Fruit fly (Drosophila melanogaster) whole organism, embryonic: ENCODE data around the gene Prx2.

Source experiments
- ATbp ChIP-seq: fragments of 200-800 bp; sonication (Bioruptor generic); optimal IDR thresholded peaks from 2 replicates; lab custom pipeline; 2017; ENCODE audit warnings: missing biosample characterization, mild to moderate bottlenecking, missing genetic modification characterization, missing genetic modification reagents
- Abd-B ChIP-seq: fragments of 200-800 bp; sonication (Bioruptor generic); optimal IDR thresholded peaks from 2 replicates; lab custom pipeline; 2018; ENCODE audit warnings: missing biosample characterization, mild to moderate bottlenecking, missing genetic modification characterization, moderate library complexity
- CG10147 ChIP-seq: fragments of 200-800 bp; sonication (Bioruptor generic); optimal IDR thresholded peaks from 2 replicates; lab custom pipeline; 2019; ENCODE audit warnings: missing biosample characterization, mild to moderate bottlenecking, missing genetic modification characterization, moderate library complexity
- CG10209 ChIP-seq: fragments of 200-800 bp; sonication (Bioruptor generic); optimal IDR thresholded peaks from 3 replicates; lab custom pipeline; 2017; ENCODE audit warnings: missing biosample characterization, mild to moderate bottlenecking, missing genetic modification characterization, missing genetic modification reagents
- CG11085 ChIP-seq: fragments of 200-800 bp; sonication (Bioruptor generic); IDR thresholded peaks from 2 replicates; pipeline ENCODE4 v1.3.6; 2022; ENCODE audit warnings: missing biosample characterization, missing genetic modification characterization
- CG12744 ChIP-seq: fragments of 200-800 bp; sonication (Bioruptor generic); optimal IDR thresholded peaks from 2 replicates; lab custom pipeline; 2016; ENCODE audit warnings: missing biosample characterization, missing genetic modification characterization
- CG13287 ChIP-seq: fragments of 200-800 bp; sonication (Bioruptor generic); IDR thresholded peaks from 2 replicates; pipeline ENCODE4 v1.3.6; 2022; ENCODE audit warnings: missing biosample characterization, missing genetic modification characterization; ENCODE audit not compliant: partially characterized antibody
- CG2678 ChIP-seq: fragments of 200-800 bp; sonication (Bioruptor generic); optimal IDR thresholded peaks from 3 replicates; lab custom pipeline; 2019; ENCODE audit warnings: missing biosample characterization, mild to moderate bottlenecking, missing genetic modification characterization, moderate library complexity
- CG2889 ChIP-seq: fragments of 200-800 bp; sonication (Bioruptor generic); IDR thresholded peaks from 3 replicates; pipeline ENCODE4 v1.3.6; 2022; ENCODE audit warnings: missing biosample characterization, missing genetic modification characterization
- CG3726 ChIP-seq: fragments of 200-800 bp; sonication (Bioruptor generic); IDR thresholded peaks from 3 replicates; pipeline ENCODE4, ENCODE4 v1.3.6; 2022; ENCODE audit warnings: missing biosample characterization, missing genetic modification characterization
- CG6654 ChIP-seq: fragments of 200-800 bp; sonication (Bioruptor generic); optimal IDR thresholded peaks from 2 replicates; lab custom pipeline; 2017; ENCODE audit warnings: missing biosample characterization, mild to moderate bottlenecking, missing genetic modification characterization
- CG7745 ChIP-seq: fragments of 200-800 bp; sonication (Bioruptor generic); optimal IDR thresholded peaks from 2 replicates; lab custom pipeline; 2018; ENCODE audit warnings: missing biosample characterization, mild to moderate bottlenecking, missing genetic modification characterization, moderate library complexity
- CG7786 ChIP-seq: fragments of 200-800 bp; sonication (Bioruptor generic); optimal IDR thresholded peaks from 2 replicates; lab custom pipeline; 2016; ENCODE audit warnings: missing biosample characterization, missing genetic modification characterization
- CG8765 ChIP-seq: fragments of 200-800 bp; sonication (Bioruptor generic); IDR thresholded peaks from 2 replicates; pipeline ENCODE4 v1.3.6; 2022; ENCODE audit warnings: missing biosample characterization, missing genetic modification characterization
- CG9609 ChIP-seq: fragments of 200-800 bp; sonication (Bioruptor generic); optimal IDR thresholded peaks from 3 replicates; lab custom pipeline; 2016; ENCODE audit warnings: missing biosample characterization, missing genetic modification characterization
- CG9727 ChIP-seq: fragments of 200-800 bp; sonication (Bioruptor generic); optimal IDR thresholded peaks from 3 replicates; lab custom pipeline; 2017; ENCODE audit warnings: missing biosample characterization, mild to moderate bottlenecking, missing genetic modification characterization
- Dbx ChIP-seq: fragments of 200-800 bp; sonication (Bioruptor generic); IDR thresholded peaks from 3 replicates; pipeline ENCODE4 v1.3.6; 2022; ENCODE audit warnings: missing biosample characterization, missing genetic modification characterization
- GATAe ChIP-seq: fragments of 200-800 bp; sonication (Bioruptor generic); conservative IDR thresholded peaks from 2 replicates; pipeline ENCODE4 v1.3.6; 2022; ENCODE audit warnings: missing biosample characterization, missing genetic modification characterization
- HLHmδ ChIP-seq: fragments of 200-800 bp; sonication (Bioruptor generic); optimal IDR thresholded peaks from 2 replicates; lab custom pipeline; 2018; ENCODE audit warnings: missing biosample characterization, mild to moderate bottlenecking, missing genetic modification characterization, moderate library complexity
- Mad ChIP-seq: fragments of 200-800 bp; sonication (Bioruptor generic); optimal IDR thresholded peaks from 2 replicates; lab custom pipeline; 2016; ENCODE audit warnings: missing biosample characterization, missing genetic modification characterization
- Nf-YA ChIP-seq: fragments of 200-800 bp; sonication (Bioruptor generic); IDR thresholded peaks from 2 replicates; pipeline ENCODE4 v1.3.6; 2022; ENCODE audit warnings: missing biosample characterization, missing genetic modification characterization
- PHDP ChIP-seq: fragments of 200-800 bp; sonication (Bioruptor generic); optimal IDR thresholded peaks from 3 replicates; lab custom pipeline; 2018; ENCODE audit warnings: missing biosample characterization, mild to moderate bottlenecking, missing genetic modification characterization, moderate library complexity
- Pdp1 ChIP-seq, 2 experiments: fragments of 200-800 bp; sonication (Bioruptor generic); optimal IDR thresholded peaks; 3 replicates each; lab custom pipeline; 2016; ENCODE audit warnings: missing biosample characterization in 2 of 2, missing genetic modification characterization in 2 of 2, mild to moderate bottlenecking in 1 of 2, moderate library complexity in 1 of 2
- Xbp1 ChIP-seq: fragments of 200-800 bp; sonication (Bioruptor generic); optimal IDR thresholded peaks from 3 replicates; lab custom pipeline; 2016; ENCODE audit warnings: missing biosample characterization, mild to moderate bottlenecking, missing genetic modification characterization
- ab ChIP-seq: fragments of 200-800 bp; sonication (Bioruptor generic); optimal IDR thresholded peaks from 2 replicates; lab custom pipeline; 2016; ENCODE audit warnings: missing biosample characterization, missing genetic modification characterization
- ac ChIP-seq: fragments of 200-800 bp; sonication (Bioruptor generic); optimal IDR thresholded peaks from 3 replicates; lab custom pipeline; 2017; ENCODE audit warnings: missing biosample characterization, mild to moderate bottlenecking, missing genetic modification characterization
- chinmo ChIP-seq: fragments of 200-800 bp; sonication (Bioruptor generic); IDR thresholded peaks from 4 replicates; pipeline ENCODE4 v1.3.6; 2022; ENCODE audit warnings: missing biosample characterization, missing genetic modification characterization; ENCODE audit not compliant: partially characterized antibody
- chm ChIP-seq: fragments of 200-800 bp; sonication (Bioruptor generic); IDR thresholded peaks from 2 replicates; pipeline ENCODE4 v1.3.6; 2022; ENCODE audit warnings: missing biosample characterization, missing genetic modification characterization
- ci ChIP-seq: fragments of 200-800 bp; sonication (Bioruptor generic); IDR thresholded peaks from 3 replicates; pipeline ENCODE4 v1.3.6; 2022; ENCODE audit warnings: missing biosample characterization, missing genetic modification characterization
- hkb ChIP-seq, 2 experiments: fragments of 200-800 bp in 1 of 2; fragments of >200 bp in 1 of 2; sonication (Bioruptor generic) in 1 of 2; IDR thresholded peaks in 1 of 2; optimal IDR thresholded peaks in 1 of 2; 2 replicates each; pipeline versions ENCODE4 v1.3.6 to Lab custom; 2017 to 2022; ENCODE audit warnings: missing biosample characterization in 1 of 2, missing genetic modification characterization in 1 of 2
- insv ChIP-seq, 2 experiments: fragments of 200-800 bp; sonication (Bioruptor generic); optimal IDR thresholded peaks; 3 replicates each; lab custom pipeline; 2016 to 2018; ENCODE audit warnings: missing biosample characterization in 2 of 2, missing genetic modification characterization in 2 of 2
- kni ChIP-seq: fragments of 200-800 bp; sonication (Bioruptor generic); optimal IDR thresholded peaks from 3 replicates; lab custom pipeline; 2017; ENCODE audit warnings: mild to moderate bottlenecking, missing biosample characterization, missing genetic modification reagents, missing genetic modification characterization
- org-1 ChIP-seq: fragments of 200-800 bp; sonication (Bioruptor generic); optimal IDR thresholded peaks from 2 replicates; lab custom pipeline; 2017; ENCODE audit warnings: missing biosample characterization, missing genetic modification characterization
- pho ChIP-seq: fragments of 200-800 bp; sonication (Bioruptor generic); optimal IDR thresholded peaks from 2 replicates; lab custom pipeline; 2016; ENCODE audit warnings: missing biosample characterization, missing genetic modification characterization
- pnt ChIP-seq: fragments of 200-800 bp; sonication (Bioruptor generic); optimal IDR thresholded peaks from 3 replicates; lab custom pipeline; 2016; ENCODE audit warnings: missing biosample characterization, missing genetic modification characterization
- slbo ChIP-seq: fragments of 200-800 bp; sonication (Bioruptor generic); IDR thresholded peaks from 2 replicates; pipeline ENCODE4 v1.3.6; 2022; ENCODE audit warnings: missing biosample characterization, missing genetic modification characterization
- vfl ChIP-seq: fragments of 200-800 bp; sonication (Bioruptor generic); optimal IDR thresholded peaks from 2 replicates; lab custom pipeline; 2016; ENCODE audit warnings: missing biosample characterization, missing genetic modification characterization
- vvl ChIP-seq: fragments of 200-800 bp; sonication (Bioruptor generic); IDR thresholded peaks from 2 replicates; pipeline ENCODE4 v1.3.6; 2022; ENCODE audit warnings: missing biosample characterization, missing genetic modification characterization
- zen ChIP-seq: fragments of 200-800 bp; sonication (Bioruptor generic); optimal IDR thresholded peaks from 3 replicates; lab custom pipeline; 2018; ENCODE audit warnings: missing biosample characterization, mild to moderate bottlenecking, missing genetic modification characterization, moderate library complexity
- zf30C ChIP-seq: fragments of 200-800 bp; sonication (Bioruptor generic); optimal IDR thresholded peaks from 3 replicates; lab custom pipeline; 2018; ENCODE audit warnings: missing biosample characterization, mild to moderate bottlenecking, missing genetic modification characterization

The Prx2 gene

dm6 chrX:13331814-13332701, 2.4 kb downstream of the Prx2 start (continued):
- TF ChIP-seq CG9727 (GFP tag; lab: Kevin White, UChicago) (no peak), slbo (peak; percentile 35; the same call in 1 of the 2 replicates), ab (GFP tag; lab: Kevin White, UChicago) (no peak), zen (tag; lab: Kevin White, UChicago) (no peak), Abd-B (GFP tag; lab: Kevin White, UChicago) (no peak), CG12744 (GFP tag; lab: Kevin White, UChicago) (no peak), insv (GFP tag; optimal IDR thresholded peaks at IDR 0.05; lab: Kevin White, UChicago) (no peak), CG8765 (GFP tag; lab: Robert Waterston, UW) (no peak), CG7786 (peak; percentile 1), vfl (GFP tag; lab: Kevin White, UChicago) (no peak), CG11085 (GFP tag; lab: Robert Waterston, UW) (no peak), ATbp (GFP tag; lab: Kevin White, UChicago) (peak; percentile 34), pnt (GFP tag; lab: Kevin White, UChicago) (no peak), CG13287 (GFP tag; lab: Robert Waterston, UW) (no peak), org-1 (GFP tag; lab: Kevin White, UChicago) (no peak), vvl (GFP tag; lab: Robert Waterston, UW) (peak; percentile 55), CG2678 (peak; percentile 27), GATAe (GFP tag; lab: Robert Waterston, UW) (no peak), CG6654 (no peak), pho (GFP tag; lab: Kevin White, UChicago) (no peak), ac (GFP tag; lab: Kevin White, UChicago) (no peak), kni (no peak), CG10209 (GFP tag; lab: Kevin White, UChicago) (no peak), CG7745 (tag; lab: Kevin White, UChicago) (no peak), zf30C (GFP tag; lab: Kevin White, UChicago) (no peak), CG9609 (GFP tag; lab: Kevin White, UChicago) (no peak), hkb (optimal IDR thresholded peaks at IDR 0.05; lab: Kevin White, UChicago) (no peak), hkb (GFP tag; IDR thresholded peaks at IDR 0.05; lab: Robert Waterston, UW) (0 out of 2 replicates have a peak, but pooled peaks have one; percentile 23), CG10147 (GFP tag; lab: Kevin White, UChicago) (no peak), Pdp1 (GFP tag; optimal IDR thresholded peaks at IDR 0.05; lab: Kevin White, UChicago) (no peak), chm (GFP tag; lab: Robert Waterston, UW) (no peak), chinmo (no peak), HLHmδ (GFP tag; lab: Kevin White, UChicago) (no peak), CG3726 (GFP tag; lab: Robert Waterston, UW) (no peak), PHDP (tag; lab: Kevin White, UChicago) (no peak), Xbp1 (GFP tag; lab: Kevin White, UChicago) (peak; percentile 18), ci (GFP tag; lab: Robert Waterston, UW) (no peak; the same call in 2 of the 3 replicates), Mad (GFP tag; lab: Kevin White, UChicago) (no peak), Dbx (GFP tag; lab: Robert Waterston, UW) (0 out of 3 replicates have a peak, but pooled peaks have one; percentile 13), CG2889 (GFP tag; lab: Robert Waterston, UW) (no peak), Nf-YA (GFP tag; lab: Robert Waterston, UW) (no peak)
